Worm (Caenorhabditis elegans): ENCODE data around the gene ife-1.

DNA sequence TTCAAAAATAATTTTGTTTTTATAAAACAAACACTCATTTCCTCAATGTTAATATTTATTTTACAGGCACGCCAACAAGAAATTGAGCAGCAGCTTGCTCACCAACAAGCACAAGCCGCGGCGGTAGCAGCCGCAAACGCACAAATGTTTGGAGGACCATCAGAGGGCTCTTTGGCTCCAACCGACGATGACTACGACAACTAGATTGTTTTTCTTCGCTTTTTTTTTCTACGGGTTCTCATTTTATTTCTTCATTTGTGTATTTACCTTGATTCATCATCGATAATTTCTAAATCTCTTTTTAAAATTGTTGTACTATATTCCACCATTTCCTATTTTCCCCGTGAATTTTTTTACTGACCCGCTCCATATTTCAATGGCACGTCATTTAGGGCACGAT, at the start of gene ife-1:
- TF ChIP-seq lsy-2 (tag; optimal IDR thresholded peaks at IDR 0.05), result no peak
- TF ChIP-seq sptf-1 (tag; optimal IDR thresholded peaks at IDR 0.05), result no peak
